Worm (Caenorhabditis elegans): ENCODE results near the gene B0564.2.

B0564.2 gene

ce11 chrIV:13096778-13097177 lies 10.7 kb upstream of the B0564.2 start (continued):
- TF ChIP-seq sea-2 (GFP tag; IDR thresholded peaks at IDR 0.05) (no peak), ekl-4 (GFP tag; IDR thresholded peaks at IDR 0.05) (0 out of 2 replicates have a peak, but pooled peaks have one; percentile 30), F55B11.4 (tag; optimal IDR thresholded peaks at IDR 0.05; ENCODE audit: borderline replicate concordance, insufficient read depth) (no peak), nhr-179 (tag; optimal IDR thresholded peaks at IDR 0.05) (no peak), rec-8 (tag; optimal IDR thresholded peaks at IDR 0.05) (peak in 1 of 2 experiments; percentile 4), mxl-1 (tag; optimal IDR thresholded peaks at IDR 0.05) (peak; percentile 39), hlh-12 (tag; optimal IDR thresholded peaks at IDR 0.05) (no peak), Y56A3A.18 (GFP tag; IDR thresholded peaks at IDR 0.05) (no peak), madf-8 (GFP tag; conservative IDR thresholded peaks at IDR 0.05) (no peak), athp-1 (tag; optimal IDR thresholded peaks at IDR 0.05) (peak; percentile 48), Y95B8A.8 (GFP tag; IDR thresholded peaks at IDR 0.05) (0 out of 2 replicates have a peak, but pooled peaks have one; percentile 13), ztf-26 (tag; optimal IDR thresholded peaks at IDR 0.05) (no peak), sdz-38 (tag; optimal IDR thresholded peaks at IDR 0.05) (no peak), nhr-120 (GFP tag; IDR thresholded peaks at IDR 0.05) (no peak), ztf-28 (GFP tag; IDR thresholded peaks at IDR 0.05) (no peak), xnd-1 (tag; optimal IDR thresholded peaks at IDR 0.05) (no peak), B0336.3 (GFP tag; IDR thresholded peaks at IDR 0.05) (peak; percentile 63), egl-18 (GFP tag; IDR thresholded peaks at IDR 0.05) (no peak), bed-1 (GFP tag; IDR thresholded peaks at IDR 0.05) (no peak), dox-1 (GFP tag; IDR thresholded peaks at IDR 0.05) (peak; percentile 52; the same call in 1 of the 2 replicates), madf-3 (GFP tag; IDR thresholded peaks at IDR 0.05) (0 out of 2 replicates have a peak, but pooled peaks have one; percentile 16), F23B12.7 (tag; optimal IDR thresholded peaks at IDR 0.05; ENCODE audit: insufficient read depth) (no peak), mes-4 (tag; optimal IDR thresholded peaks at IDR 0.05) (no peak), ccch-3 (GFP tag; optimal IDR thresholded peaks at IDR 0.05) (no peak), cebp-1 (GFP tag; IDR thresholded peaks at IDR 0.05) (no peak), cebp-1 (tag; optimal IDR thresholded peaks at IDR 0.05) (peak; percentile 34), die-1 (tag; optimal IDR thresholded peaks at IDR 0.05) (no peak), B0019.2 (GFP tag; conservative IDR thresholded peaks at IDR 0.05) (no peak), B0035.1 (tag; optimal IDR thresholded peaks at IDR 0.05) (peak; percentile 2), ama-1 (optimal IDR thresholded peaks at IDR 0.05) (no peak), ama-1 (GFP tag; optimal IDR thresholded peaks at IDR 0.05) (peak in 1 of 2 experiments; percentile 90), ets-4 (GFP tag; optimal IDR thresholded peaks at IDR 0.05) (no peak), hmg-20 (GFP tag; IDR thresholded peaks at IDR 0.05) (no peak), nhr-90 (tag; optimal IDR thresholded peaks at IDR 0.05) (peak; percentile 4), T26A5.8 (tag; optimal IDR thresholded peaks at IDR 0.05) (peak; percentile 1), lin-26 (GFP tag; IDR thresholded peaks at IDR 0.05) (peak; percentile 68; the same call in 1 of the 2 replicates), F52B5.7 (tag; optimal IDR thresholded peaks at IDR 0.05) (no peak), pha-4 (tag; optimal IDR thresholded peaks at IDR 0.05) (no peak), K12H6.12 (tag; optimal IDR thresholded peaks at IDR 0.05) (no peak), hrde-1 (tag; optimal IDR thresholded peaks at IDR 0.05; ENCODE audit: borderline replicate concordance) (peak; percentile 88), zim-3 (tag; optimal IDR thresholded peaks at IDR 0.05) (no peak), unc-62 (GFP tag; optimal IDR thresholded peaks at IDR 0.05) (no peak)

Measured in whole organism, young adult.